Fruit fly (Drosophila melanogaster): ENCODE data around the gene rogdi.

DNA sequence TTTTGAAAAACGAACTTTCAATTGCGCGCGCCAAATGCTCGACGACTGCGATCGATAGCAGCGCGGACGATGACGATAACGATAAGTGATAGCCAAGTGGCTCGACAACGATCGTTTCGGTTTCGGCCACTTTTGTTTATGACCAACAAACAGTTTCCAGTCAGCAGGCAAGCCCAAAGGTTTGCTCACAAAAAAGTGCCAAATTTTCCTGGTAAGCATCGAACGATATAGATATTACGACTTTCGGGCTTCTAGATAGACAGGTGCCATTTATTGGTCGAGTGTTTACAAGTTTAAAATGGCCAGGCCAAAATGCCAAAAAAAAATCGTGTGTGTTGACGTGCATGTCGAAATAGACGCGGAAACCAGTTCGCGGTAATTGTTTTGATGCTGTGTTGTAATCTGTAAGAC lies 6.2 kb downstream of the rogdi start, which contains the start of gene CG7724:
- TF ChIP-seq h (optimal IDR thresholded peaks at IDR 0.05): no peak
- TF ChIP-seq Myc (optimal IDR thresholded peaks at IDR 0.05): no peak
- no peak for TF ChIP-seq psq (optimal IDR thresholded peaks at IDR 0.05)
- TF ChIP-seq Sin3A (optimal IDR thresholded peaks at IDR 0.05): no peak
- TF ChIP-seq ttk (optimal IDR thresholded peaks at IDR 0.05): no peak
- TF ChIP-seq insv (optimal IDR thresholded peaks at IDR 0.05): no peak

Measured in Kc167 (cell line).